Fruit fly (Drosophila melanogaster) whole organism, prepupa: ENCODE measurements around the gene CG17721.
A peak's percentile ranks its signal among the peaks of the same experiment; 100 is the strongest.

Experiments
- Blimp-1 ChIP-seq: fragments of 200-800 bp; sonication (Bioruptor generic); optimal IDR thresholded peaks from 3 replicates; lab custom pipeline; 2017; ENCODE audit warnings: missing biosample characterization, missing genetic modification characterization, mild to moderate bottlenecking, moderate library complexity, missing genetic modification reagents
- CG10669 ChIP-seq: fragments of 200-800 bp; sonication (Bioruptor generic); optimal IDR thresholded peaks from 3 replicates; lab custom pipeline; 2018; ENCODE audit warnings: missing biosample characterization, mild to moderate bottlenecking, missing genetic modification characterization, moderate library complexity
- CG11294 ChIP-seq: fragments of 200-800 bp; sonication (Bioruptor generic); IDR thresholded peaks from 2 replicates; pipeline ENCODE4 v1.3.6; 2022; ENCODE audit warnings: missing biosample characterization, missing genetic modification characterization
- CG11902 ChIP-seq: fragments of 200-800 bp; sonication (Bioruptor generic); optimal IDR thresholded peaks from 3 replicates; lab custom pipeline; 2016; ENCODE audit warnings: missing biosample characterization, missing genetic modification characterization
- CG15336 ChIP-seq: fragments of 200-800 bp; sonication (Bioruptor generic); IDR thresholded peaks from 2 replicates; pipeline ENCODE4 v1.3.6; 2022; ENCODE audit warnings: missing biosample characterization, missing genetic modification characterization
- CG1621 ChIP-seq: fragments of 200-800 bp; sonication (Bioruptor generic); optimal IDR thresholded peaks from 3 replicates; lab custom pipeline; 2018; ENCODE audit warnings: missing biosample characterization, mild to moderate bottlenecking, missing genetic modification characterization
- CG16779 ChIP-seq: fragments of 200-800 bp; sonication (Bioruptor generic); optimal IDR thresholded peaks from 3 replicates; lab custom pipeline; 2017; ENCODE audit warnings: missing biosample characterization, mild to moderate bottlenecking, missing genetic modification characterization
- CG3032 ChIP-seq: fragments of 200-800 bp; optimal IDR thresholded peaks from 2 replicates; lab custom pipeline; 2019; ENCODE audit warnings: missing biosample characterization, mild to moderate bottlenecking, missing genetic modification characterization, moderate library complexity
- CG34406 ChIP-seq: fragments of 200-800 bp; sonication (Bioruptor generic); optimal IDR thresholded peaks from 3 replicates; lab custom pipeline; 2016; ENCODE audit warnings: missing biosample characterization, missing genetic modification characterization
- CG6163 ChIP-seq: fragments of 200-800 bp; sonication (Bioruptor generic); IDR thresholded peaks from 3 replicates; pipeline ENCODE4 v1.3.6; 2022; ENCODE audit warnings: missing biosample characterization, missing genetic modification characterization
- CG6792 ChIP-seq: fragments of 200-800 bp; sonication (Bioruptor generic); optimal IDR thresholded peaks from 3 replicates; lab custom pipeline; 2016; ENCODE audit warnings: missing biosample characterization, missing genetic modification characterization
- CG6808 ChIP-seq: fragments of 200-800 bp; sonication (Bioruptor generic); optimal IDR thresholded peaks from 3 replicates; lab custom pipeline; 2017; ENCODE audit warnings: missing biosample characterization, missing genetic modification characterization, mild to moderate bottlenecking, moderate library complexity, missing genetic modification reagents
- CG7368 ChIP-seq: fragments of 200-800 bp; sonication (Bioruptor generic); optimal IDR thresholded peaks from 3 replicates; lab custom pipeline; 2016; ENCODE audit warnings: missing biosample characterization, missing genetic modification characterization
- CG8632 ChIP-seq: fragments of 200-800 bp; sonication (Bioruptor generic); optimal IDR thresholded peaks from 3 replicates; lab custom pipeline; 2016; ENCODE audit warnings: missing biosample characterization, missing genetic modification characterization
- CG9139 ChIP-seq: fragments of 200-800 bp; sonication (Bioruptor generic); optimal IDR thresholded peaks from 3 replicates; lab custom pipeline; 2017; ENCODE audit warnings: missing biosample characterization, mild to moderate bottlenecking, missing genetic modification characterization
- Eip75B ChIP-seq: fragments of 200-800 bp; sonication (Bioruptor generic); optimal IDR thresholded peaks from 3 replicates; lab custom pipeline; 2016; ENCODE audit warnings: missing biosample characterization, missing genetic modification characterization
- Eip78C ChIP-seq: fragments of 200-800 bp; sonication (Bioruptor generic); peaks from one replicate; lab custom pipeline; 2016; ENCODE audit warnings: missing biosample characterization, missing genetic modification characterization
- Ets21C ChIP-seq: fragments of 200-800 bp; sonication (Bioruptor generic); optimal IDR thresholded peaks from 3 replicates; lab custom pipeline; 2016; ENCODE audit warnings: missing biosample characterization, missing genetic modification characterization
- Ets96B ChIP-seq: fragments of 200-800 bp; optimal IDR thresholded peaks from 2 replicates; lab custom pipeline; 2019; ENCODE audit warnings: missing biosample characterization, mild to moderate bottlenecking, missing genetic modification characterization, moderate library complexity
- Gug ChIP-seq: fragments of 200-800 bp; sonication (Bioruptor generic); IDR thresholded peaks from 2 replicates; pipeline ENCODE4 v1.3.6; 2022; ENCODE audit warnings: missing biosample characterization, missing genetic modification characterization
- Hr39 ChIP-seq: fragments of 200-800 bp; sonication (Bioruptor generic); optimal IDR thresholded peaks from 2 replicates; lab custom pipeline; 2016; ENCODE audit warnings: missing biosample characterization, missing genetic modification characterization
- Hr4 ChIP-seq: fragments of 200-800 bp; sonication (Bioruptor generic); optimal IDR thresholded peaks from 3 replicates; lab custom pipeline; 2016; ENCODE audit warnings: missing biosample characterization, missing genetic modification characterization
- Lpt ChIP-seq: fragments of 200-800 bp; sonication (Bioruptor generic); optimal IDR thresholded peaks from 3 replicates; lab custom pipeline; 2016; ENCODE audit warnings: missing biosample characterization, missing genetic modification characterization
- Met ChIP-seq: fragments of 200-800 bp; sonication (Bioruptor generic); optimal IDR thresholded peaks from 3 replicates; lab custom pipeline; 2016; ENCODE audit warnings: missing biosample characterization, missing genetic modification characterization
- OdsH ChIP-seq: fragments of 200-800 bp; sonication (Bioruptor generic); optimal IDR thresholded peaks from 3 replicates; lab custom pipeline; 2016; ENCODE audit warnings: missing biosample characterization, missing genetic modification characterization
- Smox ChIP-seq: fragments of 200-800 bp; sonication (Bioruptor generic); optimal IDR thresholded peaks from 3 replicates; lab custom pipeline; 2016; ENCODE audit warnings: missing biosample characterization, missing genetic modification characterization
- Sox102F ChIP-seq: fragments of 200-800 bp; sonication (Bioruptor generic); optimal IDR thresholded peaks from 2 replicates; lab custom pipeline; 2016; ENCODE audit warnings: missing biosample characterization, mild to moderate bottlenecking, missing genetic modification characterization
- Sox14 ChIP-seq: fragments of 200-800 bp; sonication (Bioruptor generic); optimal IDR thresholded peaks from 3 replicates; lab custom pipeline; 2016; ENCODE audit warnings: missing biosample characterization, missing genetic modification characterization
- acj6 ChIP-seq: fragments of 200-800 bp; sonication (Bioruptor generic); optimal IDR thresholded peaks from 3 replicates; lab custom pipeline; 2016; ENCODE audit warnings: missing biosample characterization, missing genetic modification characterization
- cyc ChIP-seq: fragments of 200-800 bp; sonication (Bioruptor generic); optimal IDR thresholded peaks from 3 replicates; lab custom pipeline; 2016; ENCODE audit warnings: missing biosample characterization, missing genetic modification characterization
- dac ChIP-seq: fragments of 200-800 bp; sonication (Bioruptor generic); optimal IDR thresholded peaks from 2 replicates; lab custom pipeline; 2017; ENCODE audit warnings: missing biosample characterization, mild to moderate bottlenecking, missing genetic modification characterization
- dsx ChIP-seq: fragments of 200-800 bp; optimal IDR thresholded peaks from 3 replicates; lab custom pipeline; 2019; ENCODE audit warnings: missing biosample characterization, mild to moderate bottlenecking, missing genetic modification characterization, moderate library complexity; ENCODE audit not compliant: poor library complexity, severe bottlenecking
- eg ChIP-seq: fragments of 200-800 bp; sonication (Bioruptor generic); IDR thresholded peaks from 3 replicates; pipeline ENCODE4 v1.3.6; 2022; ENCODE audit warnings: missing biosample characterization, missing genetic modification characterization
- esn ChIP-seq: fragments of 200-800 bp; sonication (Bioruptor generic); optimal IDR thresholded peaks from 2 replicates; lab custom pipeline; 2016; ENCODE audit warnings: missing biosample characterization, mild to moderate bottlenecking, missing genetic modification characterization, moderate library complexity
- fd85E ChIP-seq: fragments of 200-800 bp; sonication (Bioruptor generic); optimal IDR thresholded peaks from 3 replicates; lab custom pipeline; 2016; ENCODE audit warnings: missing biosample characterization, missing genetic modification characterization
- fkh ChIP-seq: fragments of 200-800 bp; sonication (Bioruptor generic); optimal IDR thresholded peaks from 3 replicates; lab custom pipeline; 2017; ENCODE audit warnings: missing biosample characterization, mild to moderate bottlenecking, missing genetic modification characterization, moderate library complexity
- lz ChIP-seq: fragments of 200-800 bp; sonication (Bioruptor generic); optimal IDR thresholded peaks from 3 replicates; lab custom pipeline; 2016; ENCODE audit warnings: missing biosample characterization, missing genetic modification characterization
- pdm3 ChIP-seq: fragments of 200-800 bp; sonication (Bioruptor generic); optimal IDR thresholded peaks from 3 replicates; lab custom pipeline; 2016; ENCODE audit warnings: missing biosample characterization, missing genetic modification characterization
- salr ChIP-seq, 2 experiments: fragments of 200-800 bp; sonication (Bioruptor generic); optimal IDR thresholded peaks; 3 replicates each; lab custom pipeline; 2016 to 2018; ENCODE audit warnings: missing biosample characterization in 2 of 2, missing genetic modification characterization in 2 of 2, mild to moderate bottlenecking in 1 of 2
- spab ChIP-seq: fragments of 200-800 bp; sonication (Bioruptor generic); optimal IDR thresholded peaks from 2 replicates; lab custom pipeline; 2017; ENCODE audit warnings: missing biosample characterization, mild to moderate bottlenecking, missing genetic modification characterization, missing genetic modification reagents
- ss ChIP-seq, 2 experiments: fragments of 200-800 bp; sonication (Bioruptor generic); optimal IDR thresholded peaks; 2 replicates in 1 of 2; 3 replicates in 1 of 2; lab custom pipeline; 2017 to 2018; ENCODE audit warnings: mild to moderate bottlenecking in 2 of 2, missing biosample characterization in 2 of 2, missing genetic modification characterization in 2 of 2, moderate library complexity in 1 of 2
- svp ChIP-seq: fragments of 200-800 bp; sonication (Bioruptor generic); peaks from one replicate; lab custom pipeline; 2016; ENCODE audit warnings: missing biosample characterization, missing genetic modification characterization
- topi ChIP-seq: fragments of 200-800 bp; sonication (Bioruptor generic); optimal IDR thresholded peaks from 3 replicates; lab custom pipeline; 2016; ENCODE audit warnings: missing biosample characterization, missing genetic modification characterization
- vri ChIP-seq: fragments of 200-800 bp; sonication (Bioruptor generic); optimal IDR thresholded peaks from 3 replicates; lab custom pipeline; 2016; ENCODE audit warnings: missing biosample characterization, mild to moderate bottlenecking, missing genetic modification characterization

The CG17721 gene

dm6 chr3R:11260966-11261530 lies 26.1 kb downstream of the CG17721 start:
- TF ChIP-seq CG3032 (no peak), CG10669 (GFP tag; lab: Kevin White, UChicago) (no peak), Hr39 (no peak), topi (GFP tag; lab: Kevin White, UChicago) (no peak), CG7368 (GFP tag; lab: Kevin White, UChicago) (no peak), fd85E (no peak), Smox (GFP tag; lab: Kevin White, UChicago) (no peak), Gug (GFP tag; lab: Robert Waterston, UW) (no peak), eg (GFP tag; lab: Robert Waterston, UW) (no peak), Eip78C (GFP tag; lab: Kevin White, UChicago) (no peak), dsx (GFP tag; lab: Kevin White, UChicago) (no peak), Lpt (GFP tag; lab: Kevin White, UChicago) (no peak), Eip75B (GFP tag; lab: Kevin White, UChicago) (no peak), Hr4 (GFP tag; lab: Kevin White, UChicago) (no peak), CG11902 (GFP tag; lab: Kevin White, UChicago) (no peak)

dm6 chr3R:11263579-11263978 lies 28.6 kb downstream of the CG17721 start:
- TF ChIP-seq Sox102F (no peak), Blimp-1 (no peak), CG10669 (GFP tag; lab: Kevin White, UChicago) (no peak), Met (no peak), OdsH (no peak), Eip78C (GFP tag; lab: Kevin White, UChicago) (no peak), CG15336 (no peak), CG6163 (no peak), Ets96B (tag; lab: Kevin White, UChicago) (no peak), Hr39 (no peak), CG34406 (GFP tag; lab: Kevin White, UChicago) (no peak), CG7368 (GFP tag; lab: Kevin White, UChicago) (no peak), Eip75B (GFP tag; lab: Kevin White, UChicago) (no peak), CG11902 (GFP tag; lab: Kevin White, UChicago) (no peak), CG16779 (no peak), Hr4 (GFP tag; lab: Kevin White, UChicago) (no peak)

dm6 chr3R:11269013-11269412 lies 34.1 kb downstream of the CG17721 start:
- TF ChIP-seq CG6808 (GFP tag; lab: Kevin White, UChicago), result peak; percentile 38
- peak; percentile 11 for TF ChIP-seq fd85E
- peak; percentile 32 for TF ChIP-seq spab (GFP tag; lab: Kevin White, UChicago)
- TF ChIP-seq Eip78C (GFP tag; lab: Kevin White, UChicago), result peak; percentile 87
- TF ChIP-seq Blimp-1, result no peak
- peak; percentile 14 to 53 for TF ChIP-seq ss (GFP tag; optimal IDR thresholded peaks at IDR 0.05; lab: Kevin White, UChicago)
- peak; percentile 43 for TF ChIP-seq CG6792 (GFP tag; lab: Kevin White, UChicago)
- peak; percentile 63 for TF ChIP-seq Met
- TF ChIP-seq Ets21C (GFP tag; lab: Kevin White, UChicago), result no peak
- no peak for TF ChIP-seq CG3032
- TF ChIP-seq Sox14 (GFP tag; lab: Kevin White, UChicago), result peak; percentile 21
- TF ChIP-seq vri, result peak; percentile 30
- TF ChIP-seq topi (GFP tag; lab: Kevin White, UChicago), result peak; percentile 53
- no peak for TF ChIP-seq CG11902 (GFP tag; lab: Kevin White, UChicago)
- TF ChIP-seq acj6, result peak; percentile 62
- no peak for TF ChIP-seq esn (GFP tag; lab: Kevin White, UChicago)
- peak; percentile 64 for TF ChIP-seq CG10669 (GFP tag; lab: Kevin White, UChicago)
- TF ChIP-seq CG34406 (GFP tag; lab: Kevin White, UChicago), result peak; percentile 24
- TF ChIP-seq CG9139 (GFP tag; lab: Kevin White, UChicago), result peak; percentile 54
- TF ChIP-seq Gug (GFP tag; lab: Robert Waterston, UW), result no peak; the same call in 1 of the 2 replicates
- TF ChIP-seq svp (GFP tag; lab: Kevin White, UChicago), result peak; percentile 50
- peak; percentile 71 for TF ChIP-seq pdm3 (GFP tag; lab: Kevin White, UChicago)
- peak; percentile 47 for TF ChIP-seq lz (GFP tag; lab: Kevin White, UChicago)
- TF ChIP-seq CG8632 (GFP tag; lab: Kevin White, UChicago), result peak; percentile 13
- peak; percentile 25 for TF ChIP-seq CG1621 (tag; lab: Kevin White, UChicago)
- TF ChIP-seq Smox (GFP tag; lab: Kevin White, UChicago), result peak; percentile 9
- peak; percentile 74 for TF ChIP-seq dac (GFP tag; lab: Kevin White, UChicago)
- no peak for TF ChIP-seq CG15336
- peak; percentile 8 for TF ChIP-seq dsx (GFP tag; lab: Kevin White, UChicago)
- TF ChIP-seq cyc (GFP tag; lab: Kevin White, UChicago), result peak; percentile 46
- TF ChIP-seq Hr39, result peak; percentile 37
- TF ChIP-seq Lpt (GFP tag; lab: Kevin White, UChicago), result peak; percentile 8
- TF ChIP-seq CG6163, result peak; percentile 65
- peak; percentile 75 for TF ChIP-seq OdsH
- no peak for TF ChIP-seq CG11294 (GFP tag; lab: Robert Waterston, UW)
- peak; percentile 37 for TF ChIP-seq Sox102F
- TF ChIP-seq salr (GFP tag; optimal IDR thresholded peaks at IDR 0.05; lab: Kevin White, UChicago), result peak in 1 of 2 experiments; percentile 61
- TF ChIP-seq fkh (GFP tag; lab: Kevin White, UChicago), result no peak
